Worm (Caenorhabditis elegans): ENCODE data around the gene sde-2.

DNA sequence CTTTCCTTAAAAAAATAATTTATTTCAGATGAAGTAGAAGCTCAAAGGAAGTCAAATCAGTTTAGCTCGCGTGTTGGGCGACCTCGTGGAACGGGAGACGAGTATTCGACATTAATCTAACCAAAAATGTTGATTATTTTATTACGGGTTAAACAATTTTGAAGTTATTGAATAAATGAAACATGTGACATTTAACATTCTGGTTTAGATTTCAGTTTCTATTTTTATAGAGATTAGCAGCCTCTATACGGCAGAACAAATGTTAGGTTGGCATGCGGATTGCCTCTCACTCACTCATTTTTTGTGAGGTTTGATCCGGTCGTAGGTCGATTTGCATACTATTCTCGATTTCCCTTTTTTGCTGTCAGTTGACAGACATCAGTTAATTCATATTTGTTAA, 42.9 kb upstream of the sde-2 start, which contains the start of gene F53F4.1:
- TF ChIP-seq egl-27 (tag; optimal IDR thresholded peaks at IDR 0.05) (no peak), nhr-11 (tag; optimal IDR thresholded peaks at IDR 0.05) (no peak), mab-5 (tag; optimal IDR thresholded peaks at IDR 0.05) (no peak), elt-1 (tag; optimal IDR thresholded peaks at IDR 0.05) (no peak), ama-1 (optimal IDR thresholded peaks at IDR 0.05) (no peak), zag-1 (tag; optimal IDR thresholded peaks at IDR 0.05) (no peak), ceh-82 (tag; optimal IDR thresholded peaks at IDR 0.05) (no peak), unc-62 (GFP tag; optimal IDR thresholded peaks at IDR 0.05) (no peak), F13H6.1 (tag; optimal IDR thresholded peaks at IDR 0.05) (no peak), nhr-237 (tag; optimal IDR thresholded peaks at IDR 0.05) (no peak), lsy-2 (tag; optimal IDR thresholded peaks at IDR 0.05) (no peak), lin-13 (GFP tag; optimal IDR thresholded peaks at IDR 0.05) (no peak)

Data from whole organism, L2 larva.